Worm (Caenorhabditis elegans) whole organism, young adult: ENCODE results near the gene K02E11.10.

Experiments
- C06A6.2 ChIP-seq: fragments of 200-800 bp; sonication (Bioruptor generic); conservative IDR thresholded peaks from 2 replicates; pipeline ENCODE4 v1.3.6; 2022; ENCODE audit warnings: missing genetic modification characterization, missing compliant biosample characterization
- D2030.7 ChIP-seq: fragments of 200-800 bp; sonication (Bioruptor generic); IDR thresholded peaks from 2 replicates; pipeline ENCODE4 v1.3.6; 2022; ENCODE audit warnings: missing genetic modification reagents, missing genetic modification characterization, missing compliant biosample characterization
- F49E8.2 ChIP-seq: sonication (generic microtip); optimal IDR thresholded peaks from 3 replicates; lab custom pipeline; 2017; ENCODE audit warnings: missing genetic modification characterization, mild to moderate bottlenecking, missing compliant biosample characterization, antibody characterized with exemption, moderate library complexity; ENCODE audit not compliant: insufficient read depth
- T07F8.4 ChIP-seq: sonication (generic microtip); optimal IDR thresholded peaks from 2 replicates; lab custom pipeline; 2016; ENCODE audit warnings: mild to moderate bottlenecking, missing genetic modification characterization, moderate library complexity, missing compliant biosample characterization
- Y53F4B.3 ChIP-seq: fragments of 200-800 bp; sonication (Bioruptor generic); IDR thresholded peaks from 2 replicates; pipeline ENCODE4 v1.3.6; 2022; ENCODE audit warnings: missing genetic modification reagents, missing genetic modification characterization, missing compliant biosample characterization
- Y53G8AR.9 ChIP-seq: fragments of 200-800 bp; sonication (Bioruptor generic); conservative IDR thresholded peaks from 2 replicates; pipeline ENCODE4 v1.3.6; 2022; ENCODE audit warnings: missing genetic modification reagents, missing genetic modification characterization, missing compliant biosample characterization
- Y56A3A.18 ChIP-seq: fragments of 200-800 bp; sonication (Bioruptor generic); IDR thresholded peaks from 2 replicates; pipeline ENCODE4 v1.3.6; 2022; ENCODE audit warnings: missing genetic modification reagents, missing genetic modification characterization, missing compliant biosample characterization
- Y67H2A.10 ChIP-seq: fragments of 200-800 bp; sonication (Bioruptor generic); conservative IDR thresholded peaks from 2 replicates; pipeline ENCODE4 v1.3.6; 2022; ENCODE audit warnings: missing genetic modification reagents, missing genetic modification characterization, missing compliant biosample characterization
- Y79H2A.3 ChIP-seq: fragments of 200-800 bp; sonication (Bioruptor generic); conservative IDR thresholded peaks from 2 replicates; pipeline ENCODE4 v1.3.6; 2022; ENCODE audit warnings: missing genetic modification reagents, missing genetic modification characterization, missing compliant biosample characterization
- Y95B8A.8 ChIP-seq: fragments of 200-800 bp; sonication (Bioruptor generic); IDR thresholded peaks from 2 replicates; pipeline ENCODE4 v1.3.6; 2022; ENCODE audit warnings: missing genetic modification reagents, missing genetic modification characterization, missing compliant biosample characterization
- aptf-2 ChIP-seq: fragments of 200-800 bp; sonication (Bioruptor generic); conservative IDR thresholded peaks from 2 replicates; pipeline ENCODE4 v1.3.6; 2022; ENCODE audit warnings: missing genetic modification reagents, missing genetic modification characterization, missing compliant biosample characterization
- aptf-3 ChIP-seq: fragments of 200-800 bp; sonication (Bioruptor generic); IDR thresholded peaks from 2 replicates; pipeline ENCODE4 v1.3.6; 2022; ENCODE audit warnings: missing genetic modification characterization, missing compliant biosample characterization
- athp-1 ChIP-seq: sonication (generic microtip); optimal IDR thresholded peaks from 2 replicates; lab custom pipeline; 2017; ENCODE audit warnings: mild to moderate bottlenecking, missing genetic modification characterization, missing compliant biosample characterization
- ccch-3 ChIP-seq: fragments of 200-800 bp; sonication (Bioruptor generic); optimal IDR thresholded peaks from 2 replicates; lab custom pipeline; 2018; ENCODE audit warnings: mild to moderate bottlenecking, missing genetic modification characterization, missing compliant biosample characterization
- ceh-27 ChIP-seq: fragments of 200-800 bp; sonication (Bioruptor generic); optimal IDR thresholded peaks from 2 replicates; lab custom pipeline; 2018; ENCODE audit warnings: mild to moderate bottlenecking, missing genetic modification characterization, moderate library complexity, missing compliant biosample characterization
- ets-4 ChIP-seq: fragments of 200-800 bp; sonication (Bioruptor generic); optimal IDR thresholded peaks from 2 replicates; lab custom pipeline; 2018; ENCODE audit warnings: mild to moderate bottlenecking, missing genetic modification characterization, missing compliant biosample characterization
- him-1 ChIP-seq: sonication (generic microtip); optimal IDR thresholded peaks from 2 replicates; lab custom pipeline; 2016; ENCODE audit warnings: missing genotype, missing genetic modification reagents, missing genetic modification characterization, missing compliant biosample characterization
- hmg-1.2 ChIP-seq: fragments of 200-800 bp; sonication (Bioruptor generic); IDR thresholded peaks from 2 replicates; pipeline ENCODE4 v1.3.6; 2022; ENCODE audit warnings: missing genetic modification reagents, missing genetic modification characterization, missing compliant biosample characterization
- lag-1 ChIP-seq: fragments of 200-800 bp; sonication (Bioruptor generic); IDR thresholded peaks from 2 replicates; pipeline ENCODE4 v1.3.6; 2022; ENCODE audit warnings: missing genetic modification reagents, missing genetic modification characterization, missing compliant biosample characterization
- let-526 ChIP-seq: fragments of 200-800 bp; sonication (Bioruptor generic); IDR thresholded peaks from 2 replicates; pipeline ENCODE4 v1.3.6; 2022; ENCODE audit warnings: missing genetic modification reagents, missing genetic modification characterization, missing compliant biosample characterization
- lin-54 ChIP-seq: fragments of 200-800 bp; sonication (Bioruptor generic); optimal IDR thresholded peaks from 2 replicates; lab custom pipeline; 2018; ENCODE audit warnings: mild to moderate bottlenecking, missing genetic modification characterization, missing compliant biosample characterization
- lsy-27 ChIP-seq: sonication (generic microtip); optimal IDR thresholded peaks from 2 replicates; lab custom pipeline; 2017; ENCODE audit warnings: missing genetic modification characterization, mild to moderate bottlenecking, missing compliant biosample characterization, antibody characterized with exemption, missing genotype, borderline replicate concordance; ENCODE audit not compliant: insufficient read depth
- madf-3 ChIP-seq: fragments of 200-800 bp; sonication (Bioruptor generic); IDR thresholded peaks from 2 replicates; pipeline ENCODE4 v1.3.6; 2022; ENCODE audit warnings: missing genetic modification reagents, missing genetic modification characterization, missing compliant biosample characterization
- madf-6 ChIP-seq: fragments of 200-800 bp; sonication (Bioruptor generic); IDR thresholded peaks from 2 replicates; pipeline ENCODE4 v1.3.6; 2022; ENCODE audit warnings: missing genetic modification reagents, missing genetic modification characterization, missing compliant biosample characterization
- madf-8 ChIP-seq: fragments of 200-800 bp; sonication (Bioruptor generic); conservative IDR thresholded peaks from 2 replicates; pipeline ENCODE4 v1.3.6; 2022; ENCODE audit warnings: missing genetic modification reagents, missing genetic modification characterization, missing compliant biosample characterization
- mcd-1 ChIP-seq: fragments of 200-800 bp; sonication (Bioruptor generic); IDR thresholded peaks from 2 replicates; pipeline ENCODE4 v1.3.6; 2022; ENCODE audit warnings: missing genetic modification reagents, missing genetic modification characterization, missing compliant biosample characterization
- pbrm-1 ChIP-seq: fragments of 200-800 bp; sonication (Bioruptor generic); IDR thresholded peaks from 2 replicates; pipeline ENCODE4 v1.3.6; 2022; ENCODE audit warnings: missing genetic modification reagents, missing genetic modification characterization, missing compliant biosample characterization
- rcor-1 ChIP-seq: fragments of 200-800 bp; sonication (Bioruptor generic); IDR thresholded peaks from 2 replicates; pipeline ENCODE4 v1.3.6; 2022; ENCODE audit warnings: missing genetic modification reagents, missing genetic modification characterization, missing compliant biosample characterization
- snpc-1.1 ChIP-seq: sonication (generic microtip); optimal IDR thresholded peaks from 2 replicates; lab custom pipeline; 2017; ENCODE audit warnings: missing genetic modification characterization, mild to moderate bottlenecking, missing compliant biosample characterization, antibody characterized with exemption, moderate library complexity, missing genotype, missing genetic modification reagents; ENCODE audit not compliant: insufficient read depth
- snpc-1.3 ChIP-seq: sonication (generic microtip); optimal IDR thresholded peaks from 2 replicates; lab custom pipeline; 2017; ENCODE audit warnings: missing genetic modification characterization, mild to moderate bottlenecking, missing compliant biosample characterization, antibody characterized with exemption, moderate library complexity, missing genotype, missing genetic modification reagents; ENCODE audit not compliant: insufficient read depth
- snpc-3.4 ChIP-seq: sonication (generic microtip); optimal IDR thresholded peaks from 2 replicates; lab custom pipeline; 2017; ENCODE audit warnings: missing genetic modification characterization, mild to moderate bottlenecking, missing compliant biosample characterization, antibody characterized with exemption, moderate library complexity, missing genotype, missing genetic modification reagents
- snpc-4 ChIP-seq, 5 experiments: fragments of 150-350 bp in 1 of 5; sonication (generic microtip) in 4 of 5; optimal IDR thresholded peaks; 2 replicates each; lab custom pipeline; 2014 to 2018; ENCODE audit warnings: missing genetic modification characterization in 5 of 5, missing biosample characterization in 3 of 5, antibody characterized with exemption in 2 of 5, mild to moderate bottlenecking in 2 of 5, missing compliant biosample characterization in 2 of 5, missing genotype in 2 of 5, moderate library complexity in 2 of 5, missing genetic modification reagents in 1 of 5
- somi-1 ChIP-seq: fragments of 200-800 bp; sonication (Bioruptor generic); optimal IDR thresholded peaks from 2 replicates; lab custom pipeline; 2018; ENCODE audit warnings: mild to moderate bottlenecking, missing genetic modification characterization, missing compliant biosample characterization
- sptf-2 ChIP-seq: fragments of 200-800 bp; sonication (Bioruptor generic); optimal IDR thresholded peaks from 2 replicates; lab custom pipeline; 2018; ENCODE audit warnings: mild to moderate bottlenecking, missing genetic modification characterization, missing compliant biosample characterization
- tbp1 ChIP-seq: fragments of 200-800 bp; sonication (Bioruptor generic); optimal IDR thresholded peaks from 2 replicates; lab custom pipeline; 2018; ENCODE audit warnings: mild to moderate bottlenecking, missing genetic modification characterization, missing compliant biosample characterization
- xnd-1 ChIP-seq: sonication (generic microtip); optimal IDR thresholded peaks from 2 replicates; lab custom pipeline; 2016; ENCODE audit warnings: missing genotype, missing genetic modification reagents, missing genetic modification characterization, missing compliant biosample characterization
- ztf-22 ChIP-seq: fragments of 200-800 bp; sonication (Bioruptor generic); optimal IDR thresholded peaks from 2 replicates; lab custom pipeline; 2018; ENCODE audit warnings: mild to moderate bottlenecking, missing genetic modification characterization, moderate library complexity, missing compliant biosample characterization
- ztf-3 ChIP-seq: fragments of 200-800 bp; sonication (Bioruptor generic); optimal IDR thresholded peaks from 2 replicates; lab custom pipeline; 2018; ENCODE audit warnings: mild to moderate bottlenecking, missing genetic modification characterization, missing compliant biosample characterization

The K02E11.10 gene

ce11 chrV:14267326-14267942 is 26.5 kb upstream of the K02E11.10 start (continued):
- peak; percentile 59; the same call in 1 of the 2 replicates for TF ChIP-seq hmg-1.2 (GFP tag; lab: Robert Waterston, UW)
- TF ChIP-seq let-526 (GFP tag; lab: Robert Waterston, UW) = no peak
- peak; percentile 23 for TF ChIP-seq tbp1 (GFP tag; lab: Kevin White, UChicago)
- no peak for TF ChIP-seq mcd-1 (GFP tag; lab: Robert Waterston, UW)
- TF ChIP-seq D2030.7 (GFP tag; lab: Robert Waterston, UW) = peak; percentile 81
- peak; percentile 76 for TF ChIP-seq rcor-1 (GFP tag; lab: Robert Waterston, UW)
- TF ChIP-seq T07F8.4 (tag; lab: Kevin White, UChicago) = no peak
- TF ChIP-seq him-1 (tag; lab: Kevin White, UChicago) = peak; percentile 90
- no peak for TF ChIP-seq ztf-22 (GFP tag; lab: Kevin White, UChicago)
- peak; percentile 92 for TF ChIP-seq snpc-1.1 (tag; lab: Kevin White, UChicago)
- TF ChIP-seq snpc-3.4 = peak; percentile 79
- TF ChIP-seq ccch-3 = no peak
- peak; percentile 29; the same call in 1 of the 2 replicates for TF ChIP-seq pbrm-1
- peak; percentile 59 for TF ChIP-seq snpc-1.3 (tag; lab: Kevin White, UChicago)
- 0 out of 2 replicates have a peak, but pooled peaks have one; percentile 31 for TF ChIP-seq aptf-2 (GFP tag; lab: Robert Waterston, UW)
- TF ChIP-seq Y53G8AR.9 (GFP tag; lab: Robert Waterston, UW) = no peak
- no peak for TF ChIP-seq Y53F4B.3 (GFP tag; lab: Robert Waterston, UW)
- TF ChIP-seq Y79H2A.3 (GFP tag; lab: Robert Waterston, UW) = no peak
- peak; percentile 23 for TF ChIP-seq F49E8.2 (tag; lab: Kevin White, UChicago)
- peak; percentile 26 for TF ChIP-seq sptf-2 (GFP tag; lab: Kevin White, UChicago)
- no peak for TF ChIP-seq lin-54 (GFP tag; lab: Kevin White, UChicago)
- TF ChIP-seq somi-1 (GFP tag; lab: Kevin White, UChicago) = no peak
- TF ChIP-seq madf-3 = no peak
- TF ChIP-seq Y95B8A.8 = no peak
- no peak for TF ChIP-seq ets-4
- peak; percentile 11 for TF ChIP-seq xnd-1 (tag; lab: Kevin White, UChicago)
- no peak for TF ChIP-seq ceh-27
- no peak for TF ChIP-seq lsy-27 (tag; lab: Kevin White, UChicago)
- no peak for TF ChIP-seq athp-1
- no peak for TF ChIP-seq C06A6.2
- TF ChIP-seq lag-1 (GFP tag; lab: Robert Waterston, UW) = no peak
- no peak for TF ChIP-seq Y67H2A.10 (GFP tag; lab: Robert Waterston, UW)
- 0 out of 2 replicates have a peak, but pooled peaks have one; percentile 15 for TF ChIP-seq madf-8 (GFP tag; lab: Robert Waterston, UW)
- TF ChIP-seq madf-6 = peak; percentile 72
- TF ChIP-seq aptf-3 (GFP tag; lab: Robert Waterston, UW) = no peak
- TF ChIP-seq ztf-3 (GFP tag; lab: Kevin White, UChicago) = no peak
- peak; percentile 92 for TF ChIP-seq snpc-4 (GFP tag; optimal IDR thresholded peaks at IDR 0.05; lab: Kevin White, UChicago)
- peak; percentile 82 to 96 (median 93) for TF ChIP-seq snpc-4 (tag; optimal IDR thresholded peaks at IDR 0.05; lab: Kevin White, UChicago)
- no peak for TF ChIP-seq Y56A3A.18 (GFP tag; lab: Robert Waterston, UW)
- TF ChIP-seq, all 124 proteins: peak for 25
